Worm (Caenorhabditis elegans): ENCODE measurements around the gene F58B4.6.
A peak's percentile ranks its signal among the peaks of the same experiment; 100 is the strongest.

The F58B4.6 gene

DNA sequence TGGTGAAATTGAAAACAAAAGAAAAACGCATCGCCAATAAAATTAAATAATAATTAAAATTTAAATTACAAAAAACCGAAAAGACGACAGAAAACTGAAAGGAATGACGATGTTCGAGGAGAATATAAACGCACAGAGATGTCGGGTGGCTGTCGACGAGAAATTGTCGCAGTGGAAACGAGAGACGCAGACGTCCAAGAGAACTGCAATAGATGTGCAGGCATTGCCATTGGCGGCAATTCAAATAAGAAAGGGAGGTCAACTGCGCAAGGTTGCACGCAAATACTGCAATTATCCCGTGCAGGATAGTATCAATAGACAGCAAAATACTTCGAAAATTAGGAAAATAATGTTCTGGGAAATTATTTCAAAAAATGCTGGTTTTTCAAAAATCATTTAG is 27.7 kb upstream of the F58B4.6 start (continued):
- TF ChIP-seq madf-3 (GFP tag; IDR thresholded peaks at IDR 0.05), result peak; percentile 98
- peak; percentile 100 for TF ChIP-seq lin-54 (GFP tag; optimal IDR thresholded peaks at IDR 0.05)
- TF ChIP-seq zim-3 (tag; optimal IDR thresholded peaks at IDR 0.05), result peak; percentile 94
- TF ChIP-seq pbrm-1 (GFP tag; IDR thresholded peaks at IDR 0.05), result peak; percentile 98
- TF ChIP-seq let-526 (GFP tag; IDR thresholded peaks at IDR 0.05), result peak; percentile 95
- TF ChIP-seq hmg-1.2 (GFP tag; IDR thresholded peaks at IDR 0.05), result peak; percentile 94
- TF ChIP-seq T07F8.4 (tag; optimal IDR thresholded peaks at IDR 0.05), result peak; percentile 81
- peak; percentile 83 for TF ChIP-seq attf-3 (GFP tag; conservative IDR thresholded peaks at IDR 0.05)
- TF ChIP-seq ccch-3 (GFP tag; optimal IDR thresholded peaks at IDR 0.05), result peak; percentile 79
- TF ChIP-seq dox-1 (GFP tag; IDR thresholded peaks at IDR 0.05), result peak; percentile 99
- peak; percentile 65 for TF ChIP-seq sptf-2 (GFP tag; optimal IDR thresholded peaks at IDR 0.05)
- TF ChIP-seq tlf-1 (GFP tag; optimal IDR thresholded peaks at IDR 0.05), result peak; percentile 99
- TF ChIP-seq nhr-90 (tag; optimal IDR thresholded peaks at IDR 0.05), result peak; percentile 96
- TF ChIP-seq Y53F4B.3 (GFP tag; IDR thresholded peaks at IDR 0.05), result peak; percentile 75; the same call in 1 of the 2 replicates
- TF ChIP-seq sea-2 (GFP tag; IDR thresholded peaks at IDR 0.05), result 0 out of 2 replicates have a peak, but pooled peaks have one; percentile 42
- peak; percentile 93 for TF ChIP-seq repo-1 (tag; optimal IDR thresholded peaks at IDR 0.05)
- no peak for TF ChIP-seq fkh-3 (tag; optimal IDR thresholded peaks at IDR 0.05)
- peak; percentile 87 for TF ChIP-seq ceh-40 (GFP tag; IDR thresholded peaks at IDR 0.05)
- TF ChIP-seq ets-4 (GFP tag; optimal IDR thresholded peaks at IDR 0.05), result peak; percentile 96
- no peak for TF ChIP-seq hlh-26 (GFP tag; conservative IDR thresholded peaks at IDR 0.05)
- TF ChIP-seq Y53G8AR.9 (GFP tag; conservative IDR thresholded peaks at IDR 0.05), result peak; percentile 98
- peak; percentile 81 for TF ChIP-seq unc-62 (GFP tag; optimal IDR thresholded peaks at IDR 0.05)
- peak; percentile 82 for TF ChIP-seq gei-17 (GFP tag; optimal IDR thresholded peaks at IDR 0.05)
- TF ChIP-seq attf-6 (GFP tag; IDR thresholded peaks at IDR 0.05), result peak; percentile 89
- peak; percentile 94 for TF ChIP-seq F39B2.1 (GFP tag; IDR thresholded peaks at IDR 0.05)
- peak; percentile 96 for TF ChIP-seq atf-7 (tag; optimal IDR thresholded peaks at IDR 0.05)
- TF ChIP-seq egl-44 (GFP tag; IDR thresholded peaks at IDR 0.05), result peak; percentile 70; the same call in 1 of the 2 replicates
- no peak for TF ChIP-seq lag-1 (GFP tag; IDR thresholded peaks at IDR 0.05)
- TF ChIP-seq B0261.1 (tag; optimal IDR thresholded peaks at IDR 0.05), result peak; percentile 33
- TF ChIP-seq nhr-80 (tag; optimal IDR thresholded peaks at IDR 0.05), result peak; percentile 99
- TF ChIP-seq snpc-3.4 (tag; optimal IDR thresholded peaks at IDR 0.05), result peak; percentile 92
- TF ChIP-seq ceh-79 (tag; optimal IDR thresholded peaks at IDR 0.05), result peak; percentile 91
- no peak for TF ChIP-seq hlh-12 (tag; optimal IDR thresholded peaks at IDR 0.05)
- peak; percentile 82 for TF ChIP-seq F57C9.4 (tag; optimal IDR thresholded peaks at IDR 0.05)
- peak; percentile 96 for TF ChIP-seq unc-130 (GFP tag; optimal IDR thresholded peaks at IDR 0.05)
- TF ChIP-seq chd-7 (tag; optimal IDR thresholded peaks at IDR 0.05), result peak; percentile 97
- peak; percentile 71 for TF ChIP-seq akir-1 (GFP tag; optimal IDR thresholded peaks at IDR 0.05)
- peak; percentile 95 for TF ChIP-seq madf-10 (tag; optimal IDR thresholded peaks at IDR 0.05)
- peak; percentile 84 for TF ChIP-seq dpff-1 (tag; optimal IDR thresholded peaks at IDR 0.05)
- peak; percentile 97 for TF ChIP-seq K12H6.12 (tag; optimal IDR thresholded peaks at IDR 0.05)
- TF ChIP-seq ama-1 (optimal IDR thresholded peaks at IDR 0.05), result peak; percentile 55
- peak in 1 of 2 experiments; percentile 69 for TF ChIP-seq ama-1 (GFP tag; optimal IDR thresholded peaks at IDR 0.05)
- TF ChIP-seq ztf-26 (tag; optimal IDR thresholded peaks at IDR 0.05), result peak; percentile 94
- peak; percentile 98 for TF ChIP-seq nfyb-1 (GFP tag; IDR thresholded peaks at IDR 0.05)
- peak; percentile 88 for TF ChIP-seq hrde-1 (tag; optimal IDR thresholded peaks at IDR 0.05; ENCODE audit: borderline replicate concordance)
- TF ChIP-seq mxl-1 (tag; optimal IDR thresholded peaks at IDR 0.05), result no peak
- peak; percentile 95 for TF ChIP-seq C06A6.2 (GFP tag; conservative IDR thresholded peaks at IDR 0.05)
- peak; percentile 88; the same call in 1 of the 2 replicates for TF ChIP-seq Y79H2A.3 (GFP tag; conservative IDR thresholded peaks at IDR 0.05)
- peak; percentile 72; the same call in 1 of the 2 replicates for TF ChIP-seq cebp-1 (GFP tag; IDR thresholded peaks at IDR 0.05)
- TF ChIP-seq cebp-1 (tag; optimal IDR thresholded peaks at IDR 0.05), result peak; percentile 93

Measured in whole organism, young adult.